In genomic region chrII:7545364-7545763, ce11 we compare ENCODE assay signal across 4 worm cellular contexts.
TF ChIP-seq lines count a peak whose summit lies in the region.

No protein-coding gene starts in this region.

TF ChIP-seq in whole organism, L1 larva, 84 proteins besides CTCF, POLR2A, EP300 and RAD21:
- TF ChIP-seq ama-1 (optimal IDR thresholded peaks at IDR 0.05; lab: Kevin White, UChicago) (peak; percentile 85), blmp-1 (tag; optimal IDR thresholded peaks at IDR 0.05; lab: Kevin White, UChicago) (peak; percentile 97), ztf-4 (tag; optimal IDR thresholded peaks at IDR 0.05; lab: Kevin White, UChicago) (peak; percentile 17), nhr-76 (tag; optimal IDR thresholded peaks at IDR 0.05; lab: Kevin White, UChicago) (no peak)
TF ChIP-seq in whole organism, L1 larva: peak in this region for 3.

TF ChIP-seq in whole organism, L2 larva, 48 proteins besides CTCF, POLR2A, EP300 and RAD21:
- peak; percentile 74 for TF ChIP-seq nhr-21 (tag; optimal IDR thresholded peaks at IDR 0.05; lab: Kevin White, UChicago)
- peak; percentile 35 for TF ChIP-seq unc-55 (GFP tag; optimal IDR thresholded peaks at IDR 0.05; lab: Kevin White, UChicago)
- TF ChIP-seq ama-1 (optimal IDR thresholded peaks at IDR 0.05; lab: Kevin White, UChicago), result peak; percentile 74
- TF ChIP-seq fos-1 (tag; optimal IDR thresholded peaks at IDR 0.05; lab: Kevin White, UChicago), result peak; percentile 7
- TF ChIP-seq crh-2 (tag; optimal IDR thresholded peaks at IDR 0.05; lab: Kevin White, UChicago), result no peak
- TF ChIP-seq blmp-1 (tag; optimal IDR thresholded peaks at IDR 0.05; lab: Kevin White, UChicago; ENCODE audit: insufficient read depth), result peak; percentile 5

TF ChIP-seq in whole organism, L3 larva, 47 proteins besides CTCF, POLR2A, EP300 and RAD21:
- no peak for TF ChIP-seq eor-1 (tag; optimal IDR thresholded peaks at IDR 0.05; lab: Kevin White, UChicago)
- TF ChIP-seq elt-3 (tag; optimal IDR thresholded peaks at IDR 0.05; lab: Kevin White, UChicago), result peak; percentile 29 to 77 (median 72)
- TF ChIP-seq fkh-10 (GFP tag; optimal IDR thresholded peaks at IDR 0.05; lab: Kevin White, UChicago), result no peak
- TF ChIP-seq ztf-4 (tag; optimal IDR thresholded peaks at IDR 0.05; lab: Kevin White, UChicago), result no peak
- peak; percentile 33 for TF ChIP-seq nhr-43 (tag; optimal IDR thresholded peaks at IDR 0.05; lab: Kevin White, UChicago; ENCODE audit: poor library complexity, severe bottlenecking)
- TF ChIP-seq nhr-23 (tag; optimal IDR thresholded peaks at IDR 0.05; lab: Kevin White, UChicago), result peak; percentile 69
- TF ChIP-seq nhr-28 (tag; optimal IDR thresholded peaks at IDR 0.05; lab: Kevin White, UChicago), result no peak
- TF ChIP-seq ama-1 (optimal IDR thresholded peaks at IDR 0.05; lab: Kevin White, UChicago), result peak; percentile 89
- no peak for TF ChIP-seq unc-39 (tag; optimal IDR thresholded peaks at IDR 0.05; lab: Kevin White, UChicago)
- TF ChIP-seq ceh-28 (tag; optimal IDR thresholded peaks at IDR 0.05; lab: Kevin White, UChicago), result peak; percentile 6
- no peak for TF ChIP-seq elt-2 (tag; optimal IDR thresholded peaks at IDR 0.05; lab: Kevin White, UChicago)
- no peak for TF ChIP-seq nhr-237 (tag; optimal IDR thresholded peaks at IDR 0.05; lab: Kevin White, UChicago)
- TF ChIP-seq R02D3.7 (tag; optimal IDR thresholded peaks at IDR 0.05; lab: Kevin White, UChicago), result peak; percentile 36
- peak; percentile 9 for TF ChIP-seq nhr-25 (tag; optimal IDR thresholded peaks at IDR 0.05; lab: Kevin White, UChicago)
- no peak for TF ChIP-seq nhr-77 (tag; optimal IDR thresholded peaks at IDR 0.05; lab: Kevin White, UChicago)
- TF ChIP-seq nfya-1 (tag; optimal IDR thresholded peaks at IDR 0.05; lab: Kevin White, UChicago; ENCODE audit: insufficient read depth), result peak; percentile 24

TF ChIP-seq in whole organism, L4 larva, 104 proteins besides CTCF, POLR2A, EP300 and RAD21:
- TF ChIP-seq nhr-28 (tag; optimal IDR thresholded peaks at IDR 0.05; lab: Kevin White, UChicago), result peak; percentile 42
- TF ChIP-seq mdl-1 (tag; optimal IDR thresholded peaks at IDR 0.05; lab: Kevin White, UChicago), result peak in 1 of 2 experiments; percentile 29
- no peak for TF ChIP-seq lin-39 (tag; optimal IDR thresholded peaks at IDR 0.05; lab: Kevin White, UChicago)
- no peak for TF ChIP-seq lin-29 (GFP tag; IDR thresholded peaks at IDR 0.05; lab: Robert Waterston, UW)
- TF ChIP-seq lin-1 (GFP tag; IDR thresholded peaks at IDR 0.05; lab: Robert Waterston, UW), result no peak
- no peak for TF ChIP-seq dmd-8 (GFP tag; IDR thresholded peaks at IDR 0.05; lab: Robert Waterston, UW)
- no peak for TF ChIP-seq gei-8 (GFP tag; optimal IDR thresholded peaks at IDR 0.05; lab: Kevin White, UChicago)
- no peak for TF ChIP-seq zfp-2 (tag; optimal IDR thresholded peaks at IDR 0.05; lab: Kevin White, UChicago)
- TF ChIP-seq nhr-11 (tag; optimal IDR thresholded peaks at IDR 0.05; lab: Kevin White, UChicago), result no peak
- TF ChIP-seq vab-7 (GFP tag; IDR thresholded peaks at IDR 0.05; lab: Robert Waterston, UW), result no peak
- no peak for TF ChIP-seq pqm-1 (tag; optimal IDR thresholded peaks at IDR 0.05; lab: Kevin White, UChicago)
- no peak for TF ChIP-seq daf-8 (GFP tag; IDR thresholded peaks at IDR 0.05; lab: Robert Waterston, UW)
- TF ChIP-seq hlh-11 (tag; optimal IDR thresholded peaks at IDR 0.05; lab: Kevin White, UChicago), result peak; percentile 58
- TF ChIP-seq mxl-3 (GFP tag; optimal IDR thresholded peaks at IDR 0.05; lab: Kevin White, UChicago), result peak; percentile 38
- no peak for TF ChIP-seq nhr-42 (GFP tag; IDR thresholded peaks at IDR 0.05; lab: Robert Waterston, UW)
- peak; percentile 53; the same call in 1 of the 2 replicates for TF ChIP-seq T26A8.4 (GFP tag; IDR thresholded peaks at IDR 0.05; lab: Robert Waterston, UW)
- peak; percentile 69 for TF ChIP-seq ama-1 (optimal IDR thresholded peaks at IDR 0.05; lab: Kevin White, UChicago)
- TF ChIP-seq mxl-2 (GFP tag; conservative IDR thresholded peaks at IDR 0.05; lab: Robert Waterston, UW), result no peak
- peak; percentile 94 for TF ChIP-seq aha-1 (tag; lab: Kevin White, UChicago)
- no peak for TF ChIP-seq daf-12 (tag; optimal IDR thresholded peaks at IDR 0.05; lab: Kevin White, UChicago)

Comparison
In these comparisons a context has a peak if more than half of its experiments do, and no peak if none do; other contexts are left out.
1. Of the 29 proteins assayed by ChIP-seq in both whole organism, L4 larva and whole organism, L1 larva: peak only in whole organism, L4 larva: aha-1 and nhr-28; only in whole organism, L1 larva: none; in both: ama-1; in neither: 25; mixed calls (peak in some experiments, not most) for 1.